Fruit fly (Drosophila melanogaster): ENCODE data around the gene Tmtc1.

Tmtc1 gene

DNA sequence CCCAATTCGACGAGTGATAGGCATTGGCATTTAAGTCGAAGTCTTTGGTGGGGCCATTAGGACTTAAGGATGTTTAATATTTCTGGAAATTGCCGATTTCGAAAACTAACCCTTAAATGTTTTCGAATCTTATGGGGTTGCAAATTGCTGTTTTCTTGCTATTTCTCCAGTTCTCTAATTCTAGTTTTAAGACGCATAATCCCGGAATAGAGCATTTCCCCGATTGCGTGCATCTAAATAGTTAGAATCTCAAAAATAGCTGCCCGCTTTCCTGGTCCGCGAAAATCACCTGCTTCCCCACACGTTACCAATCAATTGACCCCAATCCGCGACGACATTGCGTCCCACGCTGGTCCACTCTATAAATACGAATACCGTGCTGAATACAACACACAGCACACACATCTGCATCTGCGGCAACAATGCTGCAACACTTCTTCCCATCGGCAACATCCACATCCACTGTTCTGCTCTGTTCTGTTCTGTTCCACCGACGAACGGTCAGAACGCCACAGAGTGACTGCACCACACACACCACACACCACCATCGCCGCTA lies 74.4 kb downstream of the Tmtc1 start, which contains the start of gene Bacc (continued):
- no peak for TF ChIP-seq sim (GFP tag; IDR thresholded peaks at IDR 0.05)
- peak; percentile 77 for TF ChIP-seq CG4854 (GFP tag; optimal IDR thresholded peaks at IDR 0.05)
- TF ChIP-seq CG8765 (GFP tag; IDR thresholded peaks at IDR 0.05) = no peak
- no peak for TF ChIP-seq CG8478 (optimal IDR thresholded peaks at IDR 0.05)
- TF ChIP-seq CG5245 (GFP tag; optimal IDR thresholded peaks at IDR 0.05) = peak; percentile 74
- no peak for TF ChIP-seq cas (GFP tag; IDR thresholded peaks at IDR 0.05)
- peak; percentile 86 for TF ChIP-seq Camta (GFP tag; optimal IDR thresholded peaks at IDR 0.05)
- peak; percentile 52 for TF ChIP-seq Sry-δ (GFP tag; optimal IDR thresholded peaks at IDR 0.05)
- peak; percentile 48 for TF ChIP-seq Spps (tag; optimal IDR thresholded peaks at IDR 0.05)
- TF ChIP-seq salm (tag; optimal IDR thresholded peaks at IDR 0.05) = peak; percentile 77
- no peak for TF ChIP-seq bbx (GFP tag; IDR thresholded peaks at IDR 0.05; ENCODE audit: partially characterized antibody)
- TF ChIP-seq CG30020 (tag; optimal IDR thresholded peaks at IDR 0.05) = peak; percentile 26
- TF ChIP-seq Jarid2 (GFP tag; optimal IDR thresholded peaks at IDR 0.05) = peak; percentile 61
- TF ChIP-seq Neu2 (GFP tag; optimal IDR thresholded peaks at IDR 0.05; ENCODE audit: borderline replicate concordance) = no peak
- peak; percentile 69 for TF ChIP-seq CG14710 (tag; optimal IDR thresholded peaks at IDR 0.05)
- TF ChIP-seq CG4360 (GFP tag; IDR thresholded peaks at IDR 0.05) = no peak
- TF ChIP-seq CG11723 (GFP tag; optimal IDR thresholded peaks at IDR 0.05) = peak; percentile 91
- TF ChIP-seq Abd-B (GFP tag; optimal IDR thresholded peaks at IDR 0.05) = peak; percentile 57
- TF ChIP-seq NC2β (GFP tag; optimal IDR thresholded peaks at IDR 0.05) = peak; percentile 81
- no peak for TF ChIP-seq sc (optimal IDR thresholded peaks at IDR 0.05)
- peak; percentile 79 for TF ChIP-seq sc (GFP tag; optimal IDR thresholded peaks at IDR 0.05)
- TF ChIP-seq CG4328 (GFP tag; optimal IDR thresholded peaks at IDR 0.05) = peak; percentile 83
- peak; percentile 90 for TF ChIP-seq lilli (GFP tag; optimal IDR thresholded peaks at IDR 0.05)
- TF ChIP-seq Vsx1 (GFP tag; optimal IDR thresholded peaks at IDR 0.05) = peak; percentile 75
- no peak for TF ChIP-seq br (optimal IDR thresholded peaks at IDR 0.05)
- no peak for TF ChIP-seq Rx (GFP tag; IDR thresholded peaks at IDR 0.05)
- peak; percentile 25 for TF ChIP-seq CG17186 (GFP tag; optimal IDR thresholded peaks at IDR 0.05)
- TF ChIP-seq croc (GFP tag; conservative IDR thresholded peaks at IDR 0.05) = peak; percentile 38; the same call in 2 of the 3 replicates
- peak; percentile 78 for TF ChIP-seq CG31388 (GFP tag; optimal IDR thresholded peaks at IDR 0.05)
- TF ChIP-seq Aef1 (GFP tag; IDR thresholded peaks at IDR 0.05) = no peak
- TF ChIP-seq CG12391 (tag; optimal IDR thresholded peaks at IDR 0.05) = peak; percentile 83
- peak; percentile 70 for TF ChIP-seq run (tag; optimal IDR thresholded peaks at IDR 0.05)
- TF ChIP-seq grn (GFP tag; optimal IDR thresholded peaks at IDR 0.05) = no peak
- no peak for TF ChIP-seq Scr (GFP tag; IDR thresholded peaks at IDR 0.05; ENCODE audit: partially characterized antibody)
- no peak for TF ChIP-seq Ptx1 (GFP tag; IDR thresholded peaks at IDR 0.05)
- TF ChIP-seq sisA (GFP tag; IDR thresholded peaks at IDR 0.05) = no peak
- no peak for TF ChIP-seq CG42726 (GFP tag; IDR thresholded peaks at IDR 0.05; ENCODE audit: partially characterized antibody)
- peak; percentile 92 for TF ChIP-seq CHES-1-like (GFP tag; optimal IDR thresholded peaks at IDR 0.05)
- TF ChIP-seq tap (tag; optimal IDR thresholded peaks at IDR 0.05) = peak; percentile 74
- no peak for TF ChIP-seq CG11456 (GFP tag; IDR thresholded peaks at IDR 0.05)
- TF ChIP-seq CG10979 (tag; optimal IDR thresholded peaks at IDR 0.05) = peak; percentile 75
- TF ChIP-seq danr (GFP tag; IDR thresholded peaks at IDR 0.05) = no peak
- peak; percentile 78 for TF ChIP-seq CG18764 (GFP tag; optimal IDR thresholded peaks at IDR 0.05)
- TF ChIP-seq CG12299 (tag; optimal IDR thresholded peaks at IDR 0.05) = peak; percentile 86
- no peak for TF ChIP-seq lmd (GFP tag; IDR thresholded peaks at IDR 0.05)
- TF ChIP-seq ci (GFP tag; IDR thresholded peaks at IDR 0.05) = no peak
- TF ChIP-seq CG43689 (GFP tag; IDR thresholded peaks at IDR 0.05) = no peak
- TF ChIP-seq phol (tag; optimal IDR thresholded peaks at IDR 0.05) = peak; percentile 89
- peak; percentile 68 for TF ChIP-seq CG8281 (tag; optimal IDR thresholded peaks at IDR 0.05)
- peak; percentile 62 for TF ChIP-seq sima (GFP tag; optimal IDR thresholded peaks at IDR 0.05)
- peak; percentile 87 for TF ChIP-seq mam (GFP tag; optimal IDR thresholded peaks at IDR 0.05)
- TF ChIP-seq mirr (GFP tag; optimal IDR thresholded peaks at IDR 0.05) = peak; percentile 52
